Worm (Caenorhabditis elegans): ENCODE results near the gene ZK546.5.

- TF ChIP-seq aly-2 (tag; optimal IDR thresholded peaks at IDR 0.05) (no peak), nhr-11 (tag; optimal IDR thresholded peaks at IDR 0.05) (no peak)
Measured at ce11 chrII:4986664-4987063, 51.0 kb downstream of the ZK546.5 start.

Measured in whole organism, L3 larva.